Fruit fly (Drosophila melanogaster) whole organism, embryonic: Measurements from ENCODE around the gene CG4631.

ENCODE experiments used
- CG13123 ChIP-seq: fragments of 200-800 bp; sonication (Bioruptor generic); optimal IDR thresholded peaks from 2 replicates; lab custom pipeline; 2016; ENCODE audit warnings: missing biosample characterization, missing genetic modification characterization
- CG16779 ChIP-seq: fragments of 200-800 bp; sonication (Bioruptor generic); IDR thresholded peaks from 2 replicates; pipeline ENCODE4 v1.3.6; 2022; ENCODE audit warnings: missing biosample characterization, missing genetic modification characterization
- CG2712 ChIP-seq: fragments of 200-800 bp; optimal IDR thresholded peaks from 3 replicates; lab custom pipeline; 2019; ENCODE audit warnings: missing biosample characterization, mild to moderate bottlenecking, missing genetic modification characterization, moderate library complexity
- CG3407 ChIP-seq: fragments of 200-800 bp; sonication (Bioruptor generic); optimal IDR thresholded peaks from 2 replicates; lab custom pipeline; 2018; ENCODE audit warnings: missing biosample characterization, mild to moderate bottlenecking, missing genetic modification characterization
- CG5245 ChIP-seq: fragments of 200-800 bp; sonication (Bioruptor generic); optimal IDR thresholded peaks from 3 replicates; lab custom pipeline; 2016; ENCODE audit warnings: missing biosample characterization, missing genetic modification characterization
- CG7963 ChIP-seq: fragments of 200-800 bp; sonication (Bioruptor generic); IDR thresholded peaks from 3 replicates; pipeline ENCODE4 v1.3.6; 2022; ENCODE audit warnings: missing biosample characterization, missing genetic modification characterization; ENCODE audit not compliant: partially characterized antibody
- CG7987 ChIP-seq: fragments of 200-800 bp; sonication (Bioruptor generic); optimal IDR thresholded peaks from 2 replicates; lab custom pipeline; 2018; ENCODE audit warnings: missing biosample characterization, mild to moderate bottlenecking, missing genetic modification characterization, moderate library complexity
- sens ChIP-seq: fragments of 200-800 bp; sonication (Bioruptor generic); peaks from one replicate; lab custom pipeline; 2016; ENCODE audit warnings: missing biosample characterization, missing genetic modification characterization

DNA sequence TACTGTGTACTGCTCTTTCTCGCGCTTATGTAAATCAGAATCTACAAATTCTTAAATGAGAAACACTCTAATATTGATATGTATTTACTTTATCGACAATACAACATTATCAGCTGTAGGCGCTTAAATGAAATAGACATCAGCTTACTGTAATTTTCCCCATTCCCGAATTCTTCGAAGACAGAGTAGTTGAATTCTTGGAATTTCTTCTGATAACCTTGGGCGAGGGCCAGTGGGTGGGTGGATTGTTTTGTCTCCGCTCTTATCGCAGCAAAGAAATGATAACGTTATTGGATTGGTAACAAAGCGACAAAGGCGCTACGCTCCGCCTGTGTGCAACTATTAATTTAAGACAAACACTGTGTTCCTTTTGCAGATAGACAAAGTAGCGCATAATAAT lies 14.3 kb downstream of the CG4631 start:
- TF ChIP-seq CG7963 (GFP tag; lab: Robert Waterston, UW) (no peak), CG13123 (GFP tag; lab: Kevin White, UChicago) (no peak), CG7987 (no peak), CG2712 (tag; lab: Kevin White, UChicago) (no peak), CG5245 (GFP tag; lab: Kevin White, UChicago) (no peak), CG16779 (no peak), CG3407 (GFP tag; lab: Kevin White, UChicago) (no peak), sens (GFP tag; lab: Kevin White, UChicago) (peak; percentile 58)
